Worm (Caenorhabditis elegans) whole organism, midembryonic: Measurements from ENCODE around the gene idpp-16.

ENCODE experiments used
- T22C8.4 ChIP-seq: fragments of 200-800 bp; sonication (Bioruptor generic); IDR thresholded peaks from 2 replicates; pipeline ENCODE4 v1.3.6; 2022; ENCODE audit warnings: missing genetic modification characterization, missing compliant biosample characterization
- flt-1 ChIP-seq: fragments of 200-800 bp; sonication (Bioruptor generic); IDR thresholded peaks from 2 replicates; pipeline ENCODE4 v1.3.6; 2022; ENCODE audit warnings: missing genetic modification characterization, missing compliant biosample characterization
- klf-2 ChIP-seq: fragments of 200-800 bp; sonication (Bioruptor generic); conservative IDR thresholded peaks from 2 replicates; pipeline ENCODE4 v1.3.6; 2022; ENCODE audit warnings: missing genetic modification reagents, missing genetic modification characterization, missing compliant biosample characterization
- med-1 ChIP-seq: sonication (generic microtip); optimal IDR thresholded peaks from 2 replicates; lab custom pipeline; 2017; ENCODE audit warnings: missing genetic modification characterization, mild to moderate bottlenecking, missing compliant biosample characterization, antibody characterized with exemption, missing genetic modification reagents; ENCODE audit not compliant: insufficient read depth
- ref-1 ChIP-seq: fragments of 200-800 bp; sonication (Bioruptor generic); conservative IDR thresholded peaks from 2 replicates; pipeline ENCODE4 v1.3.6; 2022; ENCODE audit warnings: missing genetic modification reagents, missing genetic modification characterization, missing compliant biosample characterization
- tab-1 ChIP-seq: fragments of 200-800 bp; sonication (Bioruptor generic); IDR thresholded peaks from 2 replicates; pipeline ENCODE4 v1.3.6; 2022; ENCODE audit warnings: missing genetic modification characterization, missing compliant biosample characterization
- ztf-23 ChIP-seq: fragments of 200-800 bp; sonication (Bioruptor generic); IDR thresholded peaks from 2 replicates; pipeline ENCODE4 v1.3.6; 2022; ENCODE audit warnings: missing genetic modification reagents, missing genetic modification characterization, missing compliant biosample characterization
- ztf-29 ChIP-seq: fragments of 200-800 bp; sonication (Bioruptor generic); IDR thresholded peaks from 2 replicates; pipeline ENCODE4 v1.3.6; 2022; ENCODE audit warnings: missing genetic modification reagents, missing genetic modification characterization, missing compliant biosample characterization

- TF ChIP-seq ztf-23 (GFP tag; lab: Robert Waterston, UW) (no peak), tab-1 (GFP tag; lab: Robert Waterston, UW) (no peak), T22C8.4 (GFP tag; lab: Robert Waterston, UW) (no peak), med-1 (GFP tag; lab: Kevin White, UChicago) (no peak), flt-1 (GFP tag; lab: Robert Waterston, UW) (no peak), ztf-29 (GFP tag; lab: Robert Waterston, UW) (no peak), klf-2 (GFP tag; lab: Robert Waterston, UW) (no peak), ref-1 (GFP tag; lab: Robert Waterston, UW) (no peak)
Observed at ce11 chrV:11616813-11617212, 10.5 kb upstream of the idpp-16 start.
